Worm (Caenorhabditis elegans) whole organism, early embryonic: ENCODE measurements around the gene gcy-7.
"Not testable (repeated sequence)": the region's sequence is repeated elsewhere in the genome, so short reads cannot be mapped to it uniquely, and the experiment has no call there.

ENCODE experiments used
- B0310.2 ChIP-seq: sonication (generic microtip); optimal IDR thresholded peaks from 2 replicates; lab custom pipeline; 2016; ENCODE audit warnings: mild to moderate bottlenecking, missing genetic modification characterization, missing compliant biosample characterization
- F13C5.2 ChIP-seq: sonication (generic microtip); optimal IDR thresholded peaks from 2 replicates; lab custom pipeline; 2017; ENCODE audit warnings: mild to moderate bottlenecking, missing genetic modification characterization, inconsistent platforms, missing compliant biosample characterization
- aly-1 ChIP-seq: sonication (generic microtip); optimal IDR thresholded peaks from 2 replicates; lab custom pipeline; 2016; ENCODE audit warnings: missing genetic modification characterization, missing compliant biosample characterization
- ama-1 ChIP-seq: fragments of 150-350 bp; optimal IDR thresholded peaks from 2 replicates; lab custom pipeline; 2014
- ceh-13 ChIP-seq: fragments of 200-800 bp; sonication (Bioruptor generic); optimal IDR thresholded peaks from 2 replicates; lab custom pipeline; 2018; ENCODE audit warnings: mild to moderate bottlenecking, missing genetic modification characterization, missing compliant biosample characterization
- ceh-36 ChIP-seq: sonication (generic microtip); optimal IDR thresholded peaks from 2 replicates; lab custom pipeline; 2016; ENCODE audit warnings: missing genetic modification characterization, inconsistent platforms, missing compliant biosample characterization
- ets-7 ChIP-seq: sonication (generic microtip); optimal IDR thresholded peaks from 2 replicates; lab custom pipeline; 2016; ENCODE audit warnings: missing genotype, missing genetic modification characterization, missing compliant biosample characterization
- flt-1 ChIP-seq: fragments of 200-800 bp; sonication (Bioruptor generic); IDR thresholded peaks from 2 replicates; pipeline ENCODE4 v1.3.6; 2022; ENCODE audit warnings: missing genetic modification characterization, missing compliant biosample characterization
- hmbx-1 ChIP-seq: sonication (generic microtip); optimal IDR thresholded peaks from 2 replicates; lab custom pipeline; 2016; ENCODE audit warnings: mild to moderate bottlenecking, missing genetic modification characterization, missing compliant biosample characterization
- hmg-4 ChIP-seq: fragments of 200-800 bp; sonication (Bioruptor generic); optimal IDR thresholded peaks from 2 replicates; lab custom pipeline; 2018; ENCODE audit warnings: mild to moderate bottlenecking, missing genetic modification characterization, missing compliant biosample characterization
- hnd-1 ChIP-seq: sonication (generic microtip); optimal IDR thresholded peaks from 2 replicates; lab custom pipeline; 2016; ENCODE audit warnings: missing genetic modification characterization, missing compliant biosample characterization
- pes-1 ChIP-seq: fragments of 200-800 bp; sonication (Bioruptor generic); IDR thresholded peaks from 2 replicates; pipeline ENCODE4 v1.3.6; 2022; ENCODE audit warnings: missing genetic modification reagents, missing genetic modification characterization, missing compliant biosample characterization
- scrt-1 ChIP-seq: fragments of 200-800 bp; sonication (Bioruptor generic); IDR thresholded peaks from 2 replicates; pipeline ENCODE4 v1.3.6; 2022; ENCODE audit warnings: missing genetic modification characterization, missing compliant biosample characterization
- sea-1 ChIP-seq: fragments of 200-800 bp; sonication (Bioruptor generic); conservative IDR thresholded peaks from 2 replicates; pipeline ENCODE4 v1.3.6; 2022; ENCODE audit warnings: missing genetic modification characterization, missing compliant biosample characterization
- tbx-11 ChIP-seq: fragments of 200-800 bp; sonication (Bioruptor generic); IDR thresholded peaks from 2 replicates; pipeline ENCODE4 v1.3.6; 2022; ENCODE audit warnings: missing genetic modification characterization, missing compliant biosample characterization
- tbx-37 ChIP-seq: fragments of 200-800 bp; sonication (Bioruptor generic); conservative IDR thresholded peaks from 2 replicates; pipeline ENCODE4 v1.3.6; 2022; ENCODE audit warnings: missing genetic modification reagents, missing genetic modification characterization, missing compliant biosample characterization
- tra-4 ChIP-seq: sonication (generic microtip); optimal IDR thresholded peaks from 2 replicates; lab custom pipeline; 2017; ENCODE audit warnings: missing genetic modification characterization, missing compliant biosample characterization

gcy-7 gene

DNA sequence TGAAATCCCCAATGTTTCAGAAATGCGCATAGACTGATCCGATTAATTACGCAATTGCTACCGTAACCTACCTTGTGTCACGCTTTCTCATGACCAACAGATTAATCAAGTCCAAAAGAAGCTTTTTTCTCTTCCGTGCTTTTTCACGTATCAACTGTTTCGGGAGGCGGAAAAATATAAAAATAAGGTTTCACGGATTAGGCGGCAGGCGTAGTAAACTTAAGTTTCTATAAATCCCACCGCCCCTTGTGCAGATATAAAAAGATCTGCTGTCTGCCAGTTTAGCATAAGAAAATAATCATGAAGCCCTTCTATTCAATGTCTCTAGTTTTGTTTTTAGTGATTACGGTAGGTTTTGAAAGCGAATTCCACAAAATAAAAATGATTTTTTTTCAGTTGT is at the start of gene gcy-7:
Gene gcy-7, plus strand, starts transcription at position 301 of the 400 bp plus-strand sequence.
- no peak for TF ChIP-seq F13C5.2
- no peak for TF ChIP-seq flt-1 (GFP tag; lab: Robert Waterston, UW)
- TF ChIP-seq hnd-1 (tag; lab: Kevin White, UChicago) = no peak
- TF ChIP-seq ama-1 (lab: Kevin White, UChicago) = no peak
- TF ChIP-seq tbx-11 (GFP tag; lab: Robert Waterston, UW) = no peak
- TF ChIP-seq hmg-4 = no peak
- TF ChIP-seq tra-4 (tag; lab: Kevin White, UChicago) = no peak
- no peak for TF ChIP-seq tbx-37
- no peak for TF ChIP-seq aly-1 (tag; lab: Kevin White, UChicago)
- no peak for TF ChIP-seq ceh-13 (GFP tag; lab: Kevin White, UChicago)
- TF ChIP-seq ets-7 (tag; lab: Kevin White, UChicago) = no peak
- TF ChIP-seq sea-1 = no peak
- no peak for TF ChIP-seq ceh-36 (tag; lab: Kevin White, UChicago)
- no peak for TF ChIP-seq hmbx-1 (tag; lab: Kevin White, UChicago)
- no peak for TF ChIP-seq B0310.2 (tag; lab: Kevin White, UChicago)
- TF ChIP-seq scrt-1 (GFP tag; lab: Robert Waterston, UW) = no peak
- TF ChIP-seq pes-1 (GFP tag; lab: Robert Waterston, UW) = no peak

- not testable (repeated sequence) for TF ChIP-seq ama-1 (lab: Kevin White, UChicago); hmbx-1 (tag; lab: Kevin White, UChicago); F13C5.2
These were observed 46.2 kb upstream of the gcy-7 start, which contains the start of gene C08D8.7 for ce11 chrV:8340924-8341323. TSS of gene C08D8.7 (plus strand) at chrV:8341224.

DNA sequence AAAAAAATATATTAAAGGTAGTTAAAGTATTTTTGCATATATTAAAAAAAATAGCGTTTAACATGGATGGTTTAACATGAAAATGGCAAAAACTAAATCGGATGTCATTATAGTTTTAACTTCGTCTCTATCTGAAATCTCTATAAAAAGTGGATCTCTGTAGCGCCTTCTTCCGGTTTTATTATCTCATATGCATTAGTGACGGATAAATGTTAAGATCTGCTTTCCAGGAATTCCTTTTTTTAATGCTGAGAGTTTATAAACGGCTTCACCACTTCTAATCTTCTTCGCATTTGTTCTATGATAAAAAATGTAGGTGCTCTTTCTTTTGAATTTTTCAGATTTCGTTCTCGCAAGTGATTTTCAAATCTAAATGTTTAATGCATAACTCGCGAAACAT is 44.7 kb upstream of the gcy-7 start:
- TF ChIP-seq ama-1 (lab: Kevin White, UChicago) = no peak
- TF ChIP-seq hmbx-1 (tag; lab: Kevin White, UChicago) = no peak
- no peak for TF ChIP-seq hmg-4
- TF ChIP-seq aly-1 (tag; lab: Kevin White, UChicago) = no peak
- no peak for TF ChIP-seq sea-1
- no peak for TF ChIP-seq tbx-37
- TF ChIP-seq tbx-11 (GFP tag; lab: Robert Waterston, UW) = no peak
- no peak for TF ChIP-seq tra-4 (tag; lab: Kevin White, UChicago)
- no peak for TF ChIP-seq scrt-1 (GFP tag; lab: Robert Waterston, UW)
- TF ChIP-seq pes-1 (GFP tag; lab: Robert Waterston, UW) = no peak
- no peak for TF ChIP-seq ceh-13 (GFP tag; lab: Kevin White, UChicago)
- TF ChIP-seq hnd-1 (tag; lab: Kevin White, UChicago) = no peak

DNA sequence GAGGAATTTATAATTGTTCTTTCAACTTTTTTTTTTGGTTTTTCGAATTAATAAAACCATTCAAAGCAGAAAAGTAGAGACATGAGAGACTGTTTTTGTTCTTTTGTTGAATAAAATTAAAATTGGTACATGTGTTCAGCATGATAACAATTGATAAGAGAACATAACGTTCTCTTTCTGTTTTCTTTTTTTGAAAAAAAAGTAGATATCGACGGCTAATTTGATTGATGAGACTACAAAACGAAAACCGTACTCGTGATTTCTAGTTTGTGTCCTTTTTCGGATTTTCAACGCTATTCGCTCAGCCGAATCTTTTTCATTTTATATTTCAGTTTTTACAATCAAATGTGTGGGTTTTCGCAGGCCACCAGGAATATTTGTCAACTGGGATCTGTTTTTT is 41.7 kb upstream of the gcy-7 start, which contains the start of gene C08D8.1:
Gene C08D8.1, plus strand, starts transcription at position 324 of the 400 bp plus-strand sequence.
- TF ChIP-seq tbx-37 = no peak
- TF ChIP-seq ceh-13 (GFP tag; lab: Kevin White, UChicago) = no peak
- TF ChIP-seq aly-1 (tag; lab: Kevin White, UChicago) = no peak
- TF ChIP-seq tbx-11 (GFP tag; lab: Robert Waterston, UW) = no peak
- TF ChIP-seq B0310.2 (tag; lab: Kevin White, UChicago) = no peak
- TF ChIP-seq scrt-1 (GFP tag; lab: Robert Waterston, UW) = no peak
- no peak for TF ChIP-seq F13C5.2
- no peak for TF ChIP-seq ama-1 (lab: Kevin White, UChicago)
- no peak for TF ChIP-seq tra-4 (tag; lab: Kevin White, UChicago)
- no peak for TF ChIP-seq sea-1

ce11 chrV:8348959-8349389 is 38.2 kb upstream of the gcy-7 start:
- TF ChIP-seq tra-4 (tag; lab: Kevin White, UChicago) (no peak), ama-1 (lab: Kevin White, UChicago) (peak; percentile 46), pes-1 (GFP tag; lab: Robert Waterston, UW) (no peak), tbx-11 (GFP tag; lab: Robert Waterston, UW) (no peak), F13C5.2 (peak; percentile 72)

DNA sequence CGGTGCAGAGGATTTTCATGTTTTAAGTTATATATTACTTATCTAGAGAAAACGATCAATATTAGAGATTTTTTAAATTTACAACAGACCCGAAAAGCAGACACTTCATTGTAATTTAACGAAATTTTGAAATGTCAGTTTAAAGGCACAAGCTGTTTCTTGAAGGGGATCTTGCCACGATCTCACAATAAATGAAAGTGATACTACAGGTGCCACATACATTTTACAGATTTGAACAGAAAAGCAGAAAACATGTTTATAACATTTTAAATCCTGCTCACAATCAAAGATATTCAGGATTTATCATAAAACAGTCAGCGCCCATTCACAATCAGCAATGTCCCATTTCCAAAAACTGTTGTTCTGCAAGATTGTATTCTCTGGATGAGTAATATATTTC is 37.2 kb upstream of the gcy-7 start:
- TF ChIP-seq tbx-11 (GFP tag; lab: Robert Waterston, UW) (no peak), sea-1 (no peak), tra-4 (tag; lab: Kevin White, UChicago) (no peak), flt-1 (GFP tag; lab: Robert Waterston, UW) (no peak), ceh-36 (tag; lab: Kevin White, UChicago) (no peak), scrt-1 (GFP tag; lab: Robert Waterston, UW) (no peak), hmg-4 (no peak), hmbx-1 (tag; lab: Kevin White, UChicago) (no peak), F13C5.2 (no peak), B0310.2 (tag; lab: Kevin White, UChicago) (no peak), tbx-37 (no peak), ama-1 (lab: Kevin White, UChicago) (no peak), ceh-13 (GFP tag; lab: Kevin White, UChicago) (no peak), aly-1 (tag; lab: Kevin White, UChicago) (no peak), hnd-1 (tag; lab: Kevin White, UChicago) (no peak), ets-7 (tag; lab: Kevin White, UChicago) (no peak)

- TF ChIP-seq sea-1 = no peak
- no peak for TF ChIP-seq hmbx-1 (tag; lab: Kevin White, UChicago)
- TF ChIP-seq tbx-11 (GFP tag; lab: Robert Waterston, UW) = no peak
- TF ChIP-seq ama-1 (lab: Kevin White, UChicago) = no peak
- no peak for TF ChIP-seq hnd-1 (tag; lab: Kevin White, UChicago)
- no peak for TF ChIP-seq flt-1 (GFP tag; lab: Robert Waterston, UW)
- TF ChIP-seq hmg-4 = no peak
- TF ChIP-seq ceh-13 (GFP tag; lab: Kevin White, UChicago) = no peak
- TF ChIP-seq pes-1 (GFP tag; lab: Robert Waterston, UW) = no peak
- no peak for TF ChIP-seq ets-7 (tag; lab: Kevin White, UChicago)
- no peak for TF ChIP-seq tbx-37
- no peak for TF ChIP-seq ceh-36 (tag; lab: Kevin White, UChicago)
- TF ChIP-seq aly-1 (tag; lab: Kevin White, UChicago) = no peak
- no peak for TF ChIP-seq F13C5.2
These were observed 35.8 kb upstream of the gcy-7 start, which contains the start of gene srsx-22 for ce11 chrV:8351371-8351770. TSS of gene srsx-22 (plus strand) at chrV:8351671.
